Fruit fly (Drosophila melanogaster) whole organism, prepupa: ENCODE results near the gene NPFR.

Experiments used
- Blimp-1 ChIP-seq: fragments of 200-800 bp; sonication (Bioruptor generic); optimal IDR thresholded peaks from 3 replicates; lab custom pipeline; 2017; ENCODE audit warnings: missing biosample characterization, missing genetic modification characterization, mild to moderate bottlenecking, moderate library complexity, missing genetic modification reagents
- CG10631 ChIP-seq: fragments of 200-800 bp; sonication (Bioruptor generic); optimal IDR thresholded peaks from 2 replicates; lab custom pipeline; 2016; ENCODE audit warnings: missing biosample characterization, missing genetic modification characterization
- CG11294 ChIP-seq: fragments of 200-800 bp; sonication (Bioruptor generic); IDR thresholded peaks from 2 replicates; pipeline ENCODE4 v1.3.6; 2022; ENCODE audit warnings: missing biosample characterization, missing genetic modification characterization
- CG11762 ChIP-seq: fragments of 200-800 bp; sonication (Bioruptor generic); optimal IDR thresholded peaks from 3 replicates; lab custom pipeline; 2016; ENCODE audit warnings: missing biosample characterization, missing genetic modification characterization; ENCODE audit not compliant: insufficient read depth
- CG15336 ChIP-seq: fragments of 200-800 bp; sonication (Bioruptor generic); IDR thresholded peaks from 2 replicates; pipeline ENCODE4 v1.3.6; 2022; ENCODE audit warnings: missing biosample characterization, missing genetic modification characterization
- CG1621 ChIP-seq: fragments of 200-800 bp; sonication (Bioruptor generic); optimal IDR thresholded peaks from 3 replicates; lab custom pipeline; 2018; ENCODE audit warnings: missing biosample characterization, mild to moderate bottlenecking, missing genetic modification characterization
- CG16779 ChIP-seq: fragments of 200-800 bp; sonication (Bioruptor generic); optimal IDR thresholded peaks from 3 replicates; lab custom pipeline; 2017; ENCODE audit warnings: missing biosample characterization, mild to moderate bottlenecking, missing genetic modification characterization
- CG31627 ChIP-seq: fragments of 200-800 bp; sonication (Bioruptor generic); optimal IDR thresholded peaks from 3 replicates; lab custom pipeline; 2016; ENCODE audit warnings: missing biosample characterization, missing genetic modification characterization
- CG32006 ChIP-seq: fragments of 200-800 bp; sonication (Bioruptor generic); optimal IDR thresholded peaks from 3 replicates; lab custom pipeline; 2017; ENCODE audit warnings: missing biosample characterization, mild to moderate bottlenecking, missing genetic modification characterization
- CG34406 ChIP-seq: fragments of 200-800 bp; sonication (Bioruptor generic); optimal IDR thresholded peaks from 3 replicates; lab custom pipeline; 2016; ENCODE audit warnings: missing biosample characterization, missing genetic modification characterization
- CG3919 ChIP-seq: fragments of 200-800 bp; sonication (Bioruptor generic); optimal IDR thresholded peaks from 3 replicates; lab custom pipeline; 2016; ENCODE audit warnings: missing biosample characterization, missing genetic modification characterization
- CG6163 ChIP-seq: fragments of 200-800 bp; sonication (Bioruptor generic); IDR thresholded peaks from 3 replicates; pipeline ENCODE4 v1.3.6; 2022; ENCODE audit warnings: missing biosample characterization, missing genetic modification characterization
- CG6276 ChIP-seq: fragments of 200-800 bp; sonication (Bioruptor generic); optimal IDR thresholded peaks from 2 replicates; lab custom pipeline; 2017; ENCODE audit warnings: missing biosample characterization, mild to moderate bottlenecking, missing genetic modification characterization
- CG6808 ChIP-seq: fragments of 200-800 bp; sonication (Bioruptor generic); optimal IDR thresholded peaks from 3 replicates; lab custom pipeline; 2017; ENCODE audit warnings: missing biosample characterization, missing genetic modification characterization, mild to moderate bottlenecking, moderate library complexity, missing genetic modification reagents
- CG6854 ChIP-seq: fragments of 200-800 bp; sonication (Bioruptor generic); optimal IDR thresholded peaks from 2 replicates; lab custom pipeline; 2017; ENCODE audit warnings: missing biosample characterization, mild to moderate bottlenecking, missing genetic modification characterization
- CG8319 ChIP-seq: fragments of 200-800 bp; sonication (Bioruptor generic); optimal IDR thresholded peaks from 3 replicates; lab custom pipeline; 2016; ENCODE audit warnings: missing biosample characterization, missing genetic modification characterization
- CG8632 ChIP-seq: fragments of 200-800 bp; sonication (Bioruptor generic); optimal IDR thresholded peaks from 3 replicates; lab custom pipeline; 2016; ENCODE audit warnings: missing biosample characterization, missing genetic modification characterization
- CG9139 ChIP-seq: fragments of 200-800 bp; sonication (Bioruptor generic); optimal IDR thresholded peaks from 3 replicates; lab custom pipeline; 2017; ENCODE audit warnings: missing biosample characterization, mild to moderate bottlenecking, missing genetic modification characterization
- Eip78C ChIP-seq: fragments of 200-800 bp; sonication (Bioruptor generic); peaks from one replicate; lab custom pipeline; 2016; ENCODE audit warnings: missing biosample characterization, missing genetic modification characterization
- Ets96B ChIP-seq: fragments of 200-800 bp; optimal IDR thresholded peaks from 2 replicates; lab custom pipeline; 2019; ENCODE audit warnings: missing biosample characterization, mild to moderate bottlenecking, missing genetic modification characterization, moderate library complexity
- Gug ChIP-seq: fragments of 200-800 bp; sonication (Bioruptor generic); IDR thresholded peaks from 2 replicates; pipeline ENCODE4 v1.3.6; 2022; ENCODE audit warnings: missing biosample characterization, missing genetic modification characterization
- Hr38 ChIP-seq: sonication (Bioruptor generic); optimal IDR thresholded peaks from 2 replicates; lab custom pipeline; 2016; ENCODE audit warnings: missing biosample characterization, missing genetic modification characterization
- Hr39 ChIP-seq: fragments of 200-800 bp; sonication (Bioruptor generic); optimal IDR thresholded peaks from 2 replicates; lab custom pipeline; 2016; ENCODE audit warnings: missing biosample characterization, missing genetic modification characterization
- Met ChIP-seq: fragments of 200-800 bp; sonication (Bioruptor generic); optimal IDR thresholded peaks from 3 replicates; lab custom pipeline; 2016; ENCODE audit warnings: missing biosample characterization, missing genetic modification characterization
- Sox102F ChIP-seq: fragments of 200-800 bp; sonication (Bioruptor generic); optimal IDR thresholded peaks from 2 replicates; lab custom pipeline; 2016; ENCODE audit warnings: missing biosample characterization, mild to moderate bottlenecking, missing genetic modification characterization
- Sox14 ChIP-seq: fragments of 200-800 bp; sonication (Bioruptor generic); optimal IDR thresholded peaks from 3 replicates; lab custom pipeline; 2016; ENCODE audit warnings: missing biosample characterization, missing genetic modification characterization
- Sox15 ChIP-seq: fragments of 200-800 bp; sonication (Bioruptor generic); optimal IDR thresholded peaks from 3 replicates; lab custom pipeline; 2016; ENCODE audit warnings: missing biosample characterization, missing genetic modification characterization
- achi ChIP-seq: fragments of 200-800 bp; sonication (Bioruptor generic); optimal IDR thresholded peaks from 3 replicates; lab custom pipeline; 2016; ENCODE audit warnings: missing biosample characterization, missing genetic modification characterization
- acj6 ChIP-seq: fragments of 200-800 bp; sonication (Bioruptor generic); optimal IDR thresholded peaks from 3 replicates; lab custom pipeline; 2016; ENCODE audit warnings: missing biosample characterization, missing genetic modification characterization
- cyc ChIP-seq: fragments of 200-800 bp; sonication (Bioruptor generic); optimal IDR thresholded peaks from 3 replicates; lab custom pipeline; 2016; ENCODE audit warnings: missing biosample characterization, missing genetic modification characterization
- dac ChIP-seq: fragments of 200-800 bp; sonication (Bioruptor generic); optimal IDR thresholded peaks from 2 replicates; lab custom pipeline; 2017; ENCODE audit warnings: missing biosample characterization, mild to moderate bottlenecking, missing genetic modification characterization
- dsx ChIP-seq: fragments of 200-800 bp; optimal IDR thresholded peaks from 3 replicates; lab custom pipeline; 2019; ENCODE audit warnings: missing biosample characterization, mild to moderate bottlenecking, missing genetic modification characterization, moderate library complexity; ENCODE audit not compliant: poor library complexity, severe bottlenecking
- eg ChIP-seq: fragments of 200-800 bp; sonication (Bioruptor generic); IDR thresholded peaks from 3 replicates; pipeline ENCODE4 v1.3.6; 2022; ENCODE audit warnings: missing biosample characterization, missing genetic modification characterization
- esn ChIP-seq: fragments of 200-800 bp; sonication (Bioruptor generic); optimal IDR thresholded peaks from 2 replicates; lab custom pipeline; 2016; ENCODE audit warnings: missing biosample characterization, mild to moderate bottlenecking, missing genetic modification characterization, moderate library complexity
- fd85E ChIP-seq: fragments of 200-800 bp; sonication (Bioruptor generic); optimal IDR thresholded peaks from 3 replicates; lab custom pipeline; 2016; ENCODE audit warnings: missing biosample characterization, missing genetic modification characterization
- lz ChIP-seq: fragments of 200-800 bp; sonication (Bioruptor generic); optimal IDR thresholded peaks from 3 replicates; lab custom pipeline; 2016; ENCODE audit warnings: missing biosample characterization, missing genetic modification characterization
- pdm3 ChIP-seq: fragments of 200-800 bp; sonication (Bioruptor generic); optimal IDR thresholded peaks from 3 replicates; lab custom pipeline; 2016; ENCODE audit warnings: missing biosample characterization, missing genetic modification characterization
- salr ChIP-seq, 2 experiments: fragments of 200-800 bp; sonication (Bioruptor generic); optimal IDR thresholded peaks; 3 replicates each; lab custom pipeline; 2016 to 2018; ENCODE audit warnings: missing biosample characterization in 2 of 2, missing genetic modification characterization in 2 of 2, mild to moderate bottlenecking in 1 of 2
- spab ChIP-seq: fragments of 200-800 bp; sonication (Bioruptor generic); optimal IDR thresholded peaks from 2 replicates; lab custom pipeline; 2017; ENCODE audit warnings: missing biosample characterization, mild to moderate bottlenecking, missing genetic modification characterization, missing genetic modification reagents
- ss ChIP-seq, 2 experiments: fragments of 200-800 bp; sonication (Bioruptor generic); optimal IDR thresholded peaks; 2 replicates in 1 of 2; 3 replicates in 1 of 2; lab custom pipeline; 2017 to 2018; ENCODE audit warnings: mild to moderate bottlenecking in 2 of 2, missing biosample characterization in 2 of 2, missing genetic modification characterization in 2 of 2, moderate library complexity in 1 of 2
- svp ChIP-seq: fragments of 200-800 bp; sonication (Bioruptor generic); peaks from one replicate; lab custom pipeline; 2016; ENCODE audit warnings: missing biosample characterization, missing genetic modification characterization
- topi ChIP-seq: fragments of 200-800 bp; sonication (Bioruptor generic); optimal IDR thresholded peaks from 3 replicates; lab custom pipeline; 2016; ENCODE audit warnings: missing biosample characterization, missing genetic modification characterization

The NPFR gene

dm6 chr3R:6222119-6222518, 35.0 kb downstream of the NPFR start (continued):
- TF ChIP-seq dsx (GFP tag; lab: Kevin White, UChicago) (no peak), CG8632 (peak; percentile 5), dac (GFP tag; lab: Kevin White, UChicago) (no peak), CG6808 (no peak), cyc (no peak), Met (GFP tag; lab: Kevin White, UChicago) (no peak), topi (GFP tag; lab: Kevin White, UChicago) (no peak), CG6163 (GFP tag; lab: Robert Waterston, UW) (no peak), CG31627 (GFP tag; lab: Kevin White, UChicago) (no peak), Gug (no peak), CG16779 (no peak), CG11762 (no peak), Hr38 (GFP tag; lab: Kevin White, UChicago) (no peak), pdm3 (GFP tag; lab: Kevin White, UChicago) (no peak), CG8319 (GFP tag; lab: Kevin White, UChicago) (no peak), CG10631 (GFP tag; lab: Kevin White, UChicago) (no peak), CG1621 (tag; lab: Kevin White, UChicago) (no peak), CG32006 (GFP tag; lab: Kevin White, UChicago) (peak; percentile 77), Sox15 (no peak), Ets96B (tag; lab: Kevin White, UChicago) (no peak), Hr39 (GFP tag; lab: Kevin White, UChicago) (no peak), esn (GFP tag; lab: Kevin White, UChicago) (no peak)

- TF ChIP-seq Eip78C (GFP tag; lab: Kevin White, UChicago) (peak; percentile 9), fd85E (GFP tag; lab: Kevin White, UChicago) (no peak), Hr38 (GFP tag; lab: Kevin White, UChicago) (no peak), Blimp-1 (peak; percentile 59)
Measured at dm6 chr3R:6226156-6226555, 39.0 kb downstream of the NPFR start.

- TF ChIP-seq ss (GFP tag; optimal IDR thresholded peaks at IDR 0.05; lab: Kevin White, UChicago) (peak in 1 of 2 experiments; percentile 16), CG9139 (GFP tag; lab: Kevin White, UChicago) (no peak), eg (GFP tag; lab: Robert Waterston, UW) (no peak)
Measured at dm6 chr3R:6226997-6227562, 40.0 kb downstream of the NPFR start, which contains the start of gene Osi5. Gene Osi5, plus strand, starts transcription at chr3R:6227512.

dm6 chr3R:6229055-6229841, 42.1 kb downstream of the NPFR start:
- TF ChIP-seq CG15336 (GFP tag; lab: Robert Waterston, UW) (peak; percentile 31; the same call in 1 of the 2 replicates), CG1621 (tag; lab: Kevin White, UChicago) (no peak), Sox14 (GFP tag; lab: Kevin White, UChicago) (peak; percentile 9), CG6276 (no peak), svp (peak; percentile 37), Gug (no peak), CG3919 (GFP tag; lab: Kevin White, UChicago) (peak; percentile 41), CG8632 (peak; percentile 28), salr (GFP tag; optimal IDR thresholded peaks at IDR 0.05; lab: Kevin White, UChicago) (peak in 1 of 2 experiments; percentile 32), CG6808 (no peak), CG16779 (no peak), achi (GFP tag; lab: Kevin White, UChicago) (peak; percentile 44), CG34406 (GFP tag; lab: Kevin White, UChicago) (peak; percentile 51), Sox15 (peak; percentile 40), topi (GFP tag; lab: Kevin White, UChicago) (peak; percentile 0), lz (GFP tag; lab: Kevin White, UChicago) (no peak), CG11762 (no peak), Met (GFP tag; lab: Kevin White, UChicago) (peak; percentile 8), CG10631 (GFP tag; lab: Kevin White, UChicago) (peak; percentile 18), CG6854 (peak; percentile 24), dsx (GFP tag; lab: Kevin White, UChicago) (no peak), spab (GFP tag; lab: Kevin White, UChicago) (no peak), CG11294 (GFP tag; lab: Robert Waterston, UW) (no peak), acj6 (GFP tag; lab: Kevin White, UChicago) (peak; percentile 52), Eip78C (GFP tag; lab: Kevin White, UChicago) (peak; percentile 79), Hr39 (GFP tag; lab: Kevin White, UChicago) (no peak), Blimp-1 (peak; percentile 72), Sox102F (peak; percentile 12)
